Worm (Caenorhabditis elegans) whole organism, L2 larva: Measurements from ENCODE around the gene ceh-23.

Experiments
- C34F6.9 ChIP-seq: fragments of 150-350 bp; optimal IDR thresholded peaks from 2 replicates; lab custom pipeline; 2014; ENCODE audit warnings: missing biosample characterization, missing genetic modification characterization
- R02D3.7 ChIP-seq: fragments of 150-350 bp; optimal IDR thresholded peaks from 2 replicates; lab custom pipeline; 2014; ENCODE audit warnings: missing biosample characterization, missing genetic modification characterization
- dmd-4 ChIP-seq: sonication (generic microtip); optimal IDR thresholded peaks from 2 replicates; lab custom pipeline; 2017; ENCODE audit warnings: missing biosample characterization, missing genetic modification characterization
- elt-3 ChIP-seq: sonication (generic microtip); optimal IDR thresholded peaks from 2 replicates; lab custom pipeline; 2017; ENCODE audit warnings: missing biosample characterization, missing genetic modification characterization
- lin-13 ChIP-seq: fragments of 150-350 bp; optimal IDR thresholded peaks from 2 replicates; lab custom pipeline; 2014; ENCODE audit warnings: missing biosample characterization, missing genetic modification reagents, missing genetic modification characterization
- nhr-11 ChIP-seq: fragments of 150-350 bp; optimal IDR thresholded peaks from 2 replicates; lab custom pipeline; 2014; ENCODE audit warnings: missing biosample characterization, missing genetic modification characterization
- nhr-237 ChIP-seq: fragments of 150-350 bp; optimal IDR thresholded peaks from 2 replicates; lab custom pipeline; 2014; ENCODE audit warnings: missing biosample characterization, missing genetic modification characterization
- skn-1 ChIP-seq: sonication (generic microtip); optimal IDR thresholded peaks from 2 replicates; lab custom pipeline; 2017; ENCODE audit warnings: missing biosample characterization, missing genetic modification characterization
- ztf-11 ChIP-seq: sonication (generic microtip); optimal IDR thresholded peaks from 2 replicates; lab custom pipeline; 2017; ENCODE audit warnings: missing biosample characterization, missing genetic modification characterization

DNA sequence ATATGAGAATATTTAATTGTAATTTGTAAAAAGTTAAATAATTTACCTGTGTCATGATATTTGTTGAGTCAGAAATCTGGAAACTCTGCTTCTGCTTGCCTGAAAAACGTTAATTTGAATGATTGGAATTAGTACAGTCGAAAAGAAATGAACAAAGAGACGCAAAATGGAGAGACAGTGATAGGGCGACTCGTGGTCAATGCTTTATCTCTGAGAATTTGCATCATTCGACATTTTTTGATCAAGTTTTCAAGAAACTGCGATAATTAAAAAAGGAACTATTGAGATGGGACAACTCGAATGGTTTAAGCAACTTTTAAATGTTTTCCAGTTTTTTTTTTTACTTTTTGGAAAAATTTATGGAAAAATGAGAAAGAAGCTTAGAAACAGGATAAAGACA, 21.5 kb downstream of the ceh-23 start, which contains the start of gene cuc-1:
- TF ChIP-seq lin-13 (GFP tag; lab: Kevin White, UChicago), result no peak
- no peak for TF ChIP-seq skn-1 (tag; lab: Kevin White, UChicago)
- TF ChIP-seq elt-3 (tag; lab: Kevin White, UChicago), result no peak
- no peak for TF ChIP-seq dmd-4 (tag; lab: Kevin White, UChicago)
- TF ChIP-seq ztf-11 (tag; lab: Kevin White, UChicago), result no peak
- no peak for TF ChIP-seq C34F6.9 (tag; lab: Kevin White, UChicago)
- TF ChIP-seq nhr-237 (tag; lab: Kevin White, UChicago), result no peak
- TF ChIP-seq nhr-11 (tag; lab: Kevin White, UChicago), result no peak
- no peak for TF ChIP-seq R02D3.7
